Fruit fly (Drosophila melanogaster): ENCODE data around the gene CG34324.

The CG34324 gene

dm6 chrX:13412941-13413613 is 44.4 kb downstream of the CG34324 start, which contains the start of the genes CG1998 and Set2 (continued):
- TF ChIP-seq CG8359 (GFP tag; optimal IDR thresholded peaks at IDR 0.05; ENCODE audit: borderline replicate concordance) (no peak), CG14860 (GFP tag; IDR thresholded peaks at IDR 0.05; ENCODE audit: partially characterized antibody) (no peak; the same call in 2 of the 3 replicates), Max (GFP tag; optimal IDR thresholded peaks at IDR 0.05) (no peak), tin (GFP tag; optimal IDR thresholded peaks at IDR 0.05) (peak; percentile 25), CG12769 (tag; optimal IDR thresholded peaks at IDR 0.05) (no peak), tio (GFP tag; optimal IDR thresholded peaks at IDR 0.05) (no peak), CG5245 (GFP tag; optimal IDR thresholded peaks at IDR 0.05) (no peak), sna (GFP tag; IDR thresholded peaks at IDR 0.05; ENCODE audit: partially characterized antibody) (no peak), ci (GFP tag; IDR thresholded peaks at IDR 0.05) (peak; percentile 72), vfl (GFP tag; optimal IDR thresholded peaks at IDR 0.05) (peak; percentile 10), bab2 (GFP tag; optimal IDR thresholded peaks at IDR 0.05) (no peak), CG14050 (GFP tag; IDR thresholded peaks at IDR 0.05) (no peak), CG11560 (tag; IDR thresholded peaks at IDR 0.05) (no peak; the same call in 2 of the 3 replicates), gsb (GFP tag; IDR thresholded peaks at IDR 0.05) (no peak), Hr39 (optimal IDR thresholded peaks at IDR 0.05) (no peak), Fer1 (GFP tag; optimal IDR thresholded peaks at IDR 0.05) (peak; percentile 52), hb (GFP tag; IDR thresholded peaks at IDR 0.05; ENCODE audit: partially characterized antibody) (no peak), fd64A (GFP tag; optimal IDR thresholded peaks at IDR 0.05) (no peak), Usf (GFP tag; optimal IDR thresholded peaks at IDR 0.05) (no peak), D19A (tag; optimal IDR thresholded peaks at IDR 0.05) (no peak), salm (tag; optimal IDR thresholded peaks at IDR 0.05) (peak; percentile 8), Bteb2 (GFP tag; optimal IDR thresholded peaks at IDR 0.05) (peak; percentile 6), CG33213 (GFP tag; optimal IDR thresholded peaks at IDR 0.05) (peak; percentile 67), btn (GFP tag; optimal IDR thresholded peaks at IDR 0.05) (no peak), klu (GFP tag; IDR thresholded peaks at IDR 0.05) (no peak), CG3995 (GFP tag; optimal IDR thresholded peaks at IDR 0.05) (no peak), GATAe (GFP tag; conservative IDR thresholded peaks at IDR 0.05) (peak; percentile 46; the same call in 1 of the 2 replicates), lilli (GFP tag; optimal IDR thresholded peaks at IDR 0.05) (no peak), CG17802 (tag; optimal IDR thresholded peaks at IDR 0.05) (no peak), CG9932 (GFP tag; IDR thresholded peaks at IDR 0.05) (no peak), ken (GFP tag; IDR thresholded peaks at IDR 0.05) (peak; percentile 57; the same call in 2 of the 3 replicates), CG7928 (GFP tag; optimal IDR thresholded peaks at IDR 0.05) (no peak), CG6254 (GFP tag; optimal IDR thresholded peaks at IDR 0.05) (no peak), CG11723 (GFP tag; optimal IDR thresholded peaks at IDR 0.05) (no peak), CG11093 (GFP tag; IDR thresholded peaks at IDR 0.05) (no peak), CG32532 (GFP tag; IDR thresholded peaks at IDR 0.05) (peak; percentile 45; the same call in 1 of the 2 replicates), CG17186 (GFP tag; optimal IDR thresholded peaks at IDR 0.05) (peak; percentile 68), Kr (GFP tag; optimal IDR thresholded peaks at IDR 0.05) (no peak), Bgb (GFP tag; IDR thresholded peaks at IDR 0.05; ENCODE audit: partially characterized antibody) (peak; percentile 54; the same call in 1 of the 2 replicates), Dfd (GFP tag; optimal IDR thresholded peaks at IDR 0.05) (no peak), br (optimal IDR thresholded peaks at IDR 0.05) (no peak), sqz (GFP tag; optimal IDR thresholded peaks at IDR 0.05) (no peak), gcm2 (GFP tag; optimal IDR thresholded peaks at IDR 0.05) (no peak), CG2678 (tag; optimal IDR thresholded peaks at IDR 0.05) (no peak), CG9609 (GFP tag; optimal IDR thresholded peaks at IDR 0.05) (peak; percentile 38), CG7786 (GFP tag; optimal IDR thresholded peaks at IDR 0.05) (peak; percentile 6), h (optimal IDR thresholded peaks at IDR 0.05) (no peak), CG15514 (GFP tag; optimal IDR thresholded peaks at IDR 0.05) (peak; percentile 84), CG12219 (GFP tag; optimal IDR thresholded peaks at IDR 0.05) (no peak), z (GFP tag; IDR thresholded peaks at IDR 0.05) (no peak), CG1832 (GFP tag; optimal IDR thresholded peaks at IDR 0.05) (peak; percentile 89)

Measured in whole organism, embryonic.